Fruit fly (Drosophila melanogaster): ENCODE measurements around the gene CG17996.
A peak's percentile ranks its signal among the peaks of the same experiment; 100 is the strongest.

Gene CG17996

DNA sequence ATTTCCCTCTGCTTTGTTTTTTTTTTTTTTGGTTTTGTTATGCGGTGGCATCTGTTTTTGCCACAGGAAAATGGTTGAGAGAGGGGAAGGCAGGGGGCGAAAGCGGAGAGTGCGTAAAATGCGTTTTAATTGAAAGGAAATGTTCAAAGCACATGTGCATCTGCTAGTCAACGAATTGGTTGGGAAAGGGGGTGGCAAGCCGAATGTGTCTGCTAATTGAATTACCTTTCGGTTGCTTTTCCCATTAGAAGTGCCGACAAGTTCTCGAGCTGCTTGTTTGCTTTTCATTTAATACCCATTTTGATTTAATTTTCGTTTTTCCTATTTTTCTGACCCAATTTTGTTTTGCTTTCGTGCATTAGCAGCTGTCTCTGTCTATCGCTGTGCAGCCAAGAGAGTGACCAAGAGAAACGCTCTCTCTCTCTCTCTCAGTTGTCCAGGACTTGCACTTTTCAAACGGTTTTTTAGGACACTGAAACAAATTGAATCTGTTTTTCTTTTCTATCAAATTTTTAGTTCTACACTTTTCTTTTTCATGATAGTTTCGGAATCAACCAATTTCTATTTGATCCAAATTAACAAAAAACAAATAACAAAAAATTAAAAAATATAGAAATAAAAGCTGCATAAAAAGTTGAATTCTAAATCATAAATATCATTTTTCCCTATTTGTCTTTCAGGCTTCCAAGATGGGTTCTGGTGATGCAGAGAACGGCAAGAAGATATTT, 12.2 kb downstream of the CG17996 start:
- TF ChIP-seq CG32121 (GFP tag; IDR thresholded peaks at IDR 0.05) (peak; percentile 54), CG9948 (tag; optimal IDR thresholded peaks at IDR 0.05) (no peak), CG34367 (tag; optimal IDR thresholded peaks at IDR 0.05) (no peak), rn (GFP tag; IDR thresholded peaks at IDR 0.05) (0 out of 2 replicates have a peak, but pooled peaks have one; percentile 4), Ets98B (GFP tag; IDR thresholded peaks at IDR 0.05) (peak; percentile 37; the same call in 1 of the 2 replicates), CG10348 (GFP tag; IDR thresholded peaks at IDR 0.05) (no peak), Pif1B (GFP tag; optimal IDR thresholded peaks at IDR 0.05) (no peak), fd96Ca (GFP tag; IDR thresholded peaks at IDR 0.05) (no peak), CG13204 (GFP tag; optimal IDR thresholded peaks at IDR 0.05) (no peak), CG4496 (GFP tag; IDR thresholded peaks at IDR 0.05) (0 out of 3 replicates have a peak, but pooled peaks have one; percentile 43), CG8301 (tag; optimal IDR thresholded peaks at IDR 0.05) (peak; percentile 40), gl (tag; optimal IDR thresholded peaks at IDR 0.05) (no peak), CG14655 (GFP tag; optimal IDR thresholded peaks at IDR 0.05) (peak; percentile 46)

DNA sequence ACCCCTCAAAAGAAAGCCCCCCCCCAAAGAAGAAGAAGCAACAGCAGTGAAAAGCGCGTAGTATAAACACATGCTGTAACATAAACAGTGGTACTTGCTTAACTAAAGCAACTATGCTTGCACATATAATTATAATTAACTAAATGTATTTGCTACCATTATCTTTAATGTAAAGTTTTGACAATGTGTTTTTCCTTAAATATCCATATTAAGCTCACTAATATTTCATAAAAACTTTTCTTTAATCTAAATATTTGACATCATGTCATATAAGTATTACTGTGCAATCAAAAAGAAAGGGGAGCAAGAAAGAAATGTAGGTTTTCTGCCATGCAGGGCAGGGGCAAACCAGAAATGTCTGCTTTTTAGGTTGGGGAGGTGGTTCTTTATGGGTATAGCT, 14.1 kb downstream of the CG17996 start:
- TF ChIP-seq CG32121 (GFP tag; IDR thresholded peaks at IDR 0.05) (peak; percentile 63), Pif1A (GFP tag; optimal IDR thresholded peaks at IDR 0.05) (no peak), CG17806 (tag; optimal IDR thresholded peaks at IDR 0.05) (no peak), Pif1B (GFP tag; optimal IDR thresholded peaks at IDR 0.05) (no peak)

- TF ChIP-seq CG9948 (tag; optimal IDR thresholded peaks at IDR 0.05) (peak; percentile 95), D1 (tag; optimal IDR thresholded peaks at IDR 0.05) (peak; percentile 89), fd96Ca (GFP tag; IDR thresholded peaks at IDR 0.05) (peak; percentile 99), CG34367 (tag; optimal IDR thresholded peaks at IDR 0.05) (peak; percentile 93), EcR (GFP tag; optimal IDR thresholded peaks at IDR 0.05) (peak; percentile 32), rn (GFP tag; IDR thresholded peaks at IDR 0.05) (peak; percentile 97), CG17806 (tag; optimal IDR thresholded peaks at IDR 0.05) (peak; percentile 95), gl (tag; optimal IDR thresholded peaks at IDR 0.05) (peak; percentile 85), CG13204 (GFP tag; optimal IDR thresholded peaks at IDR 0.05) (peak; percentile 82), CG8159 (tag; optimal IDR thresholded peaks at IDR 0.05) (peak; percentile 94), CG4496 (GFP tag; IDR thresholded peaks at IDR 0.05) (no peak; the same call in 2 of the 3 replicates), Pif1B (GFP tag; optimal IDR thresholded peaks at IDR 0.05) (peak; percentile 98), Ets98B (GFP tag; IDR thresholded peaks at IDR 0.05) (peak; percentile 99), CG8301 (tag; optimal IDR thresholded peaks at IDR 0.05) (peak; percentile 99), Pif1A (GFP tag; optimal IDR thresholded peaks at IDR 0.05) (peak; percentile 98), CG12605 (GFP tag; IDR thresholded peaks at IDR 0.05) (peak; percentile 99), CG14655 (GFP tag; optimal IDR thresholded peaks at IDR 0.05) (peak; percentile 99), CG15710 (tag; optimal IDR thresholded peaks at IDR 0.05) (peak; percentile 94), Snoo (tag; optimal IDR thresholded peaks at IDR 0.05) (peak; percentile 96), CG32121 (GFP tag; IDR thresholded peaks at IDR 0.05) (peak; percentile 99), CG10348 (GFP tag; IDR thresholded peaks at IDR 0.05) (peak; percentile 95)
Observed at dm6 chr2L:16715841-16716701, 14.8 kb downstream of the CG17996 start, which contains the start of the genes Cyt-c-d and CG31808. Gene Cyt-c-d (plus strand): TSS chr2L:16715891. Gene CG31808 (minus strand): TSS chr2L:16716195.

DNA sequence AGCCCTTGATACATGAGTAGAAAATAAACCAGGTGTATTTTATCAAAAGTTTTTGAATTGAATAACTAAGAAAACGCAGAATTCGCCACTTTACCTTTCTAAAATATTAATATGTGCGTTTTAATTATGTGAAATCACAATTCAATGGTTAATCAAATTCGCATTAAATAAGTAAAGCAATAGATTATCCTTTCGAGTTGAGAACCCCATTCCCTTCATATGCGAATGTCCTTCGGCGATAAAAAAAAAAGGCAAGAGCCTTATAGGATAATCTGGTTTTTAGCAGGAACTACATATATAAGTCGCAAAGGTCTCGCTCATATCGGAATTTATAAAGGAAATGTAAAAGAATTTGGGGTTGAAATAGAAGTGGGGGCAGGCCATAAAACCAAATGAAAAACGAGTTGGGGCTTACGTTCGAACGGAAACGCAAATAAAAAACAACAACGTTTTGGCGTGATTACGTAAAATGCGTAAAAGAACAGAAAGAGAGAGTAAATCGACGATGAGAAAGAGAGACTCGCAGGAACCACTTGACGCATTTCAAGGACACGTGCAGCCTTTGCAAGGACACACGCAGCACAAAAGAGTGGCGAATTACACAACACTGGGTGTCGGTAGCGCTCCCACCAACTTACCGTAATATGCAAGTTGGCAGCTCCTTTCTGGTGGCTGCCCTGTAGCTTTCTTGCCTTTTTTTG, 15.6 kb downstream of the CG17996 start:
- TF ChIP-seq gl (tag; optimal IDR thresholded peaks at IDR 0.05) = no peak
- no peak for TF ChIP-seq fd96Ca (GFP tag; IDR thresholded peaks at IDR 0.05)
- TF ChIP-seq Snoo (tag; optimal IDR thresholded peaks at IDR 0.05) = no peak
- no peak for TF ChIP-seq CG8301 (tag; optimal IDR thresholded peaks at IDR 0.05)
- no peak for TF ChIP-seq CG9948 (tag; optimal IDR thresholded peaks at IDR 0.05)
- no peak for TF ChIP-seq Ets98B (GFP tag; IDR thresholded peaks at IDR 0.05)
- TF ChIP-seq rn (GFP tag; IDR thresholded peaks at IDR 0.05) = no peak
- TF ChIP-seq Pif1A (GFP tag; optimal IDR thresholded peaks at IDR 0.05) = no peak
- no peak for TF ChIP-seq CG15710 (tag; optimal IDR thresholded peaks at IDR 0.05)
- TF ChIP-seq CG10348 (GFP tag; IDR thresholded peaks at IDR 0.05) = no peak

- no peak for TF ChIP-seq CG34367 (tag; optimal IDR thresholded peaks at IDR 0.05)
- no peak for TF ChIP-seq CG32121 (GFP tag; IDR thresholded peaks at IDR 0.05)
- no peak for TF ChIP-seq CG10348 (GFP tag; IDR thresholded peaks at IDR 0.05)
- no peak for TF ChIP-seq CG4496 (GFP tag; IDR thresholded peaks at IDR 0.05)
Observed at dm6 chr2L:16713929-16714328, 16.9 kb downstream of the CG17996 start.
